Fruit fly (Drosophila melanogaster): Measurements from ENCODE around the gene CG17190.

dm6 chr3R:19997526-19998070 lies 15.7 kb downstream of the CG17190 start:
- no peak for TF ChIP-seq Hr96 (GFP tag; optimal IDR thresholded peaks at IDR 0.05)
- no peak for TF ChIP-seq CG7101 (tag; optimal IDR thresholded peaks at IDR 0.05)
- TF ChIP-seq Crg-1 (GFP tag; optimal IDR thresholded peaks at IDR 0.05): no peak
- TF ChIP-seq bab1 (GFP tag; optimal IDR thresholded peaks at IDR 0.05): no peak
- no peak for TF ChIP-seq CG5204 (GFP tag; optimal IDR thresholded peaks at IDR 0.05)
- no peak for TF ChIP-seq Mnt (GFP tag; optimal IDR thresholded peaks at IDR 0.05)
- TF ChIP-seq ovo (GFP tag; optimal IDR thresholded peaks at IDR 0.05): no peak
- TF ChIP-seq kay (GFP tag; ENCODE audit: borderline replicate concordance): no peak
- TF ChIP-seq toe (GFP tag; optimal IDR thresholded peaks at IDR 0.05): no peak
- no peak for TF ChIP-seq Clk (GFP tag; optimal IDR thresholded peaks at IDR 0.05)
- no peak for TF ChIP-seq cnc (optimal IDR thresholded peaks at IDR 0.05)
- TF ChIP-seq CG14711 (tag; optimal IDR thresholded peaks at IDR 0.05): no peak
- TF ChIP-seq cic (GFP tag; optimal IDR thresholded peaks at IDR 0.05): no peak
- no peak for TF ChIP-seq CG11617 (GFP tag; optimal IDR thresholded peaks at IDR 0.05)
